Fruit fly (Drosophila melanogaster): ENCODE data around the gene Arp2.

- TF ChIP-seq pan (optimal IDR thresholded peaks at IDR 0.05) (no peak), psq (optimal IDR thresholded peaks at IDR 0.05) (no peak), Dll (optimal IDR thresholded peaks at IDR 0.05) (no peak), usp (GFP tag; optimal IDR thresholded peaks at IDR 0.05) (no peak)
Measured at dm6 chrX:16562259-16562658, 8.5 kb upstream of the Arp2 start.
